Fruit fly (Drosophila melanogaster) whole organism, pupa: ENCODE results near the gene CG4820.

Experiments used
- CG10348 ChIP-seq: fragments of 200-800 bp; sonication (Bioruptor generic); IDR thresholded peaks from 2 replicates; pipeline ENCODE4 v1.3.6; 2022; ENCODE audit warnings: missing biosample characterization, missing genetic modification characterization
- CG12605 ChIP-seq: fragments of 200-800 bp; sonication (Bioruptor generic); IDR thresholded peaks from 2 replicates; pipeline ENCODE4 v1.3.6; 2022; ENCODE audit warnings: missing biosample characterization, missing genetic modification characterization
- CG13204 ChIP-seq: fragments of 200-800 bp; sonication (Bioruptor generic); optimal IDR thresholded peaks from 2 replicates; lab custom pipeline; 2018; ENCODE audit warnings: missing biosample characterization, mild to moderate bottlenecking, missing genetic modification characterization, moderate library complexity
- CG14655 ChIP-seq: fragments of 200-800 bp; sonication (Bioruptor generic); optimal IDR thresholded peaks from 3 replicates; lab custom pipeline; 2017; ENCODE audit warnings: mild to moderate bottlenecking, missing biosample characterization, missing genetic modification reagents, missing genetic modification characterization
- CG15710 ChIP-seq: fragments of 200-800 bp; sonication (Bioruptor generic); optimal IDR thresholded peaks from 2 replicates; lab custom pipeline; 2018; ENCODE audit warnings: missing biosample characterization, mild to moderate bottlenecking, missing genetic modification characterization, moderate library complexity
- CG17806 ChIP-seq: fragments of 200-800 bp; sonication (Bioruptor generic); optimal IDR thresholded peaks from 2 replicates; lab custom pipeline; 2018; ENCODE audit warnings: missing biosample characterization, mild to moderate bottlenecking, missing genetic modification characterization, moderate library complexity
- CG32121 ChIP-seq: fragments of 200-800 bp; sonication (Bioruptor generic); IDR thresholded peaks from 2 replicates; pipeline ENCODE4 v1.3.6; 2022; ENCODE audit warnings: missing biosample characterization, missing genetic modification characterization
- CG34367 ChIP-seq: fragments of 200-800 bp; sonication (Bioruptor generic); optimal IDR thresholded peaks from 2 replicates; lab custom pipeline; 2018; ENCODE audit warnings: missing biosample characterization, mild to moderate bottlenecking, missing genetic modification characterization
- CG4496 ChIP-seq: fragments of 200-800 bp; sonication (Bioruptor generic); IDR thresholded peaks from 3 replicates; pipeline ENCODE4 v1.3.6; 2022; ENCODE audit warnings: missing biosample characterization, missing genetic modification characterization
- CG8159 ChIP-seq: fragments of 200-800 bp; sonication (Bioruptor generic); optimal IDR thresholded peaks from 3 replicates; lab custom pipeline; 2018; ENCODE audit warnings: missing biosample characterization, mild to moderate bottlenecking, missing genetic modification characterization, moderate library complexity
- CG8301 ChIP-seq: fragments of 200-800 bp; sonication (Bioruptor generic); optimal IDR thresholded peaks from 2 replicates; lab custom pipeline; 2018; ENCODE audit warnings: missing biosample characterization, mild to moderate bottlenecking, missing genetic modification characterization
- CG9948 ChIP-seq: fragments of 200-800 bp; sonication (Bioruptor generic); optimal IDR thresholded peaks from 2 replicates; lab custom pipeline; 2018; ENCODE audit warnings: missing biosample characterization, mild to moderate bottlenecking, missing genetic modification characterization, moderate library complexity
- D1 ChIP-seq: fragments of 200-800 bp; sonication (Bioruptor generic); optimal IDR thresholded peaks from 2 replicates; lab custom pipeline; 2018; ENCODE audit warnings: missing biosample characterization, mild to moderate bottlenecking, missing genetic modification characterization, moderate library complexity
- EcR ChIP-seq: fragments of 200-800 bp; sonication (Bioruptor generic); optimal IDR thresholded peaks from 3 replicates; lab custom pipeline; 2019; ENCODE audit warnings: missing biosample characterization, missing genetic modification characterization, mild to moderate bottlenecking, moderate library complexity, missing genetic modification reagents
- Ets98B ChIP-seq: fragments of 200-800 bp; sonication (Bioruptor generic); IDR thresholded peaks from 2 replicates; pipeline ENCODE4 v1.3.6; 2022; ENCODE audit warnings: missing biosample characterization, missing genetic modification characterization
- Pif1A ChIP-seq: fragments of 200-800 bp; sonication (Bioruptor generic); optimal IDR thresholded peaks from 3 replicates; lab custom pipeline; 2016; ENCODE audit warnings: missing biosample characterization, missing genetic modification characterization
- Pif1B ChIP-seq: fragments of 200-800 bp; sonication (Bioruptor generic); optimal IDR thresholded peaks from 3 replicates; lab custom pipeline; 2016; ENCODE audit warnings: missing biosample characterization, missing genetic modification characterization
- Snoo ChIP-seq: fragments of 200-800 bp; sonication (Bioruptor generic); optimal IDR thresholded peaks from 3 replicates; lab custom pipeline; 2017; ENCODE audit warnings: missing biosample characterization, mild to moderate bottlenecking, missing genetic modification characterization, inconsistent platforms
- fd96Ca ChIP-seq: fragments of 200-800 bp; sonication (Bioruptor generic); IDR thresholded peaks from 3 replicates; pipeline ENCODE4 v1.3.6; 2022; ENCODE audit warnings: missing biosample characterization, missing genetic modification characterization
- gl ChIP-seq: fragments of 200-800 bp; sonication (Bioruptor generic); optimal IDR thresholded peaks from 2 replicates; lab custom pipeline; 2018; ENCODE audit warnings: missing biosample characterization, mild to moderate bottlenecking, missing genetic modification characterization
- rn ChIP-seq: fragments of 200-800 bp; sonication (Bioruptor generic); IDR thresholded peaks from 2 replicates; pipeline ENCODE4 v1.3.6; 2022; ENCODE audit warnings: missing biosample characterization, missing genetic modification characterization

Gene CG4820

DNA sequence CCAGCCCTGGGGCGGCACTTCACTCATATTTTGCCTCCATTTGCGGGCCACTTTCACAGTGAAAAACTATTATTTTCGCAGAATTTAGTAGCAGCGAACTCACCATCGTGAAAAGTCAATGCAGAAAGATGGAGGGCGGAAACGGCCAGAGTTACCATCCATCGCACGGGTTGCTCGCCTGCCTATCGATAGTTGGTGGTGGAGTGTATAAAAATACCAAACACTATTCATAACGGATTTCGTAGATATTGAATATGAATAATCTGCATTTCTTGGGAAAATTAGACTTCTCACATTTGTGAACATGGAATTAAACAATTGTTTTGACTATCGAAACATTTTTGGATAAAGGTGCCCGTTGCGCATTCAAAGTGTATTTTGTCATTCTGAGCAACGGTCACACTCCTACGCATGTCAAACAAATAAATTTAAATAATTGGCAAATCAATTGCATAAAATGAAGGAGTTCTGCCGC lies at the start of gene CG4820, which contains the start of gene RpS25:
Gene CG4820, plus strand, starts transcription at position 380 of the 475 bp plus-strand sequence.
Gene RpS25, minus strand, starts transcription at position 132 of the 475 bp plus-strand sequence.
- peak; percentile 87 for TF ChIP-seq CG34367
- peak; percentile 63 for TF ChIP-seq CG8159
- peak; percentile 38 for TF ChIP-seq CG17806 (tag; lab: Kevin White, UChicago)
- TF ChIP-seq Pif1B (GFP tag; lab: Kevin White, UChicago) = peak; percentile 45
- TF ChIP-seq fd96Ca (GFP tag; lab: Robert Waterston, UW) = no peak
- TF ChIP-seq CG12605 (GFP tag; lab: Robert Waterston, UW) = no peak
- peak; percentile 11 for TF ChIP-seq CG9948 (tag; lab: Kevin White, UChicago)
- peak; percentile 51 for TF ChIP-seq Ets98B (GFP tag; lab: Robert Waterston, UW)
- TF ChIP-seq CG4496 = peak; percentile 51; the same call in 1 of the 3 replicates
- peak; percentile 66 for TF ChIP-seq gl (tag; lab: Kevin White, UChicago)
- TF ChIP-seq CG8301 = peak; percentile 48
- peak; percentile 73 for TF ChIP-seq CG15710 (tag; lab: Kevin White, UChicago)
- peak; percentile 92 for TF ChIP-seq Snoo (tag; lab: Kevin White, UChicago)
- no peak for TF ChIP-seq CG10348 (GFP tag; lab: Robert Waterston, UW)

dm6 chr3R:11167931-11168465 lies 48.3 kb upstream of the CG4820 start, which contains the start of gene Ugt35E2:
TSS of gene Ugt35E2 (minus strand) at chr3R:11167981.
- no peak for TF ChIP-seq Pif1B (GFP tag; lab: Kevin White, UChicago)
- TF ChIP-seq Pif1A = no peak
- no peak for TF ChIP-seq CG9948 (tag; lab: Kevin White, UChicago)
- TF ChIP-seq CG32121 = no peak
- TF ChIP-seq Snoo (tag; lab: Kevin White, UChicago) = no peak
- TF ChIP-seq D1 = no peak
- TF ChIP-seq CG17806 (tag; lab: Kevin White, UChicago) = no peak
- TF ChIP-seq CG14655 = no peak
- TF ChIP-seq CG12605 (GFP tag; lab: Robert Waterston, UW) = no peak
- TF ChIP-seq CG8159 = no peak

DNA sequence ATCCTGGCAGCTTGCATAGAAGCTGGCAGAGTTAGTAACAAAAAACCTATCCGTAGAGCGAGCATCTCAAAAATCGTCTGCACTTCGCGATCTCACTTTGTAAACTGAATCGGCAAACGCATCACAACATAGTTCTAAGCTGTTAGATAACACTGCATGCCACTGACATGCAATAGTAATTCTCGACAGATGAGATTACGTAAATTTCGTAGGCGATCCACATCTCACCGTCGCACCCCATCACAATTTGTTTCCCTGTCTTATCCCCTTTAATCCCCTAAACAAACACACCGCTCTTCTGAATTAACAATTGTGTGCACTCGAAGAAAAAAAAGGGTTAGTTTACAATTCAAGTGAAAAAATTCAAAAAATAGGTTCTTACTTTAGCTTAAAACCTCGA lies 46.2 kb upstream of the CG4820 start, which contains the start of gene Ugt35B1:
Gene Ugt35B1, minus strand, starts transcription at position 101 of the 400 bp plus-strand sequence.
- TF ChIP-seq CG13204 (GFP tag; lab: Kevin White, UChicago) = no peak
- TF ChIP-seq CG15710 (tag; lab: Kevin White, UChicago) = no peak
- no peak for TF ChIP-seq EcR (GFP tag; lab: Kevin White, UChicago)
- TF ChIP-seq CG4496 = no peak
- no peak for TF ChIP-seq CG34367
- TF ChIP-seq CG32121 = no peak
- no peak for TF ChIP-seq CG12605 (GFP tag; lab: Robert Waterston, UW)
- TF ChIP-seq CG14655 = no peak
- no peak for TF ChIP-seq Ets98B (GFP tag; lab: Robert Waterston, UW)
- TF ChIP-seq CG8159 = no peak
- no peak for TF ChIP-seq rn (GFP tag; lab: Robert Waterston, UW)
- TF ChIP-seq Snoo (tag; lab: Kevin White, UChicago) = no peak
- no peak for TF ChIP-seq D1
- TF ChIP-seq Pif1B (GFP tag; lab: Kevin White, UChicago) = no peak
- no peak for TF ChIP-seq CG9948 (tag; lab: Kevin White, UChicago)
- no peak for TF ChIP-seq CG8301

DNA sequence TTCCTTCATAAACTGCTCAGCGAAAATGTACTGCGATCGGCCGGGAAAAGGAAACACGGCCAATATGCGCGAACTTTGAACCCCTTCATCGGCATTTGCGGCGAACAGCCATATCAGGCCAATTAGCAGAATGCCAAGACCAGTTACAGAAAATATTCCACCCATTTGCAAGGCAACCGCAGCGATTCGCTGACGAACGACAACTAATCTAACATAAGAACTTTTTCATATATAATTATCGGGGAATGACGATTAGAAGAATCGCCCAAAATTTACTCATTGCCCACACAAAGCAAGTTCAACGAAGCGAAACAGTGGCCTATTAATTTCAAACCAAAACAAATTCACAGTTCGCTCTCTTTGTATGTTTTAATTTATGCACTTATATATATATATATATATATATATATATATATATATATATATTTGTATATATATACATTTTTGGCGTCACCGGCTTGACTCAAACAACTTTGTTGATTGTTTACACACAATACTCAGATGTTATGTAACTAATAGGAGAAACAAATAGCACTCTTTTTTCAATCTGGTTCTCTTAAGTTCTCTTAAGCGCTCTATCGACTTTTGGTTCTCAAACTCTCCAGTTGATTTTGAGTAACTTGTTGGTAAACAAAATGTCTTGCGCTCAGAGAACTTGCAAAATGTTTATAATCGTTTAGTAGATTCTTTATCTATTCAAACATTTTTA lies 43.7 kb upstream of the CG4820 start, which contains the start of gene Ugt35A1:
Gene Ugt35A1, minus strand, starts transcription at position 205 of the 709 bp plus-strand sequence.
- TF ChIP-seq CG15710 (tag; lab: Kevin White, UChicago) (no peak), CG32121 (no peak), Pif1A (no peak), CG10348 (GFP tag; lab: Robert Waterston, UW) (no peak), Snoo (tag; lab: Kevin White, UChicago) (no peak), fd96Ca (GFP tag; lab: Robert Waterston, UW) (no peak), D1 (no peak), gl (tag; lab: Kevin White, UChicago) (no peak), CG14655 (no peak), Ets98B (GFP tag; lab: Robert Waterston, UW) (no peak), CG8301 (no peak), rn (GFP tag; lab: Robert Waterston, UW) (no peak), CG12605 (GFP tag; lab: Robert Waterston, UW) (no peak), CG8159 (no peak), CG17806 (tag; lab: Kevin White, UChicago) (no peak)

- TF ChIP-seq Ets98B (GFP tag; lab: Robert Waterston, UW) (no peak), CG34367 (no peak), EcR (GFP tag; lab: Kevin White, UChicago) (no peak), CG8301 (no peak), CG8159 (no peak), CG17806 (tag; lab: Kevin White, UChicago) (no peak), CG32121 (no peak), CG13204 (GFP tag; lab: Kevin White, UChicago) (no peak)
Measured at dm6 chr3R:11173169-11173506, 43.2 kb upstream of the CG4820 start.

DNA sequence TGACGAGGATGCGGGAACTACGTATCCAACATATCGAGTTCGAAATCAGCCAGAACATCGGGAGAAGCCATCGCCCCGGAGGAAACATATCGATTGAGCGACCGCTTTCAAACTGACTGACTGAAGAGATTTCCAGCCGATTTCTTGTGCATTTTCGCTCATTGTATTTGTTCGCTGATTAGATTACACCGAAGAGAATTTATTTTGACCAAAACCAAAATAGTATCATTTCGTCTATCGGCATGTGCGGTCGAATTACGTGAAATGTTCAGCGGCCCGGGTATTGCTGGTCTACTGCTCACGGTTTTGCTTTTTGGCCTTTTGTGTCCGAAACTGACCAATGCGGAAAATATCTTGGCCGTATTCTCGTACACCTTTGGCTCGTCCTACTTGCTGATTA lies 41.0 kb upstream of the CG4820 start, which contains the start of the genes Ugt304A1 and Ugt303A1:
Gene Ugt304A1, minus strand, starts transcription at position 101 of the 400 bp plus-strand sequence.
Gene Ugt303A1, plus strand, starts transcription at position 222 of the 400 bp plus-strand sequence.
- TF ChIP-seq CG4496 = no peak
- no peak for TF ChIP-seq CG17806 (tag; lab: Kevin White, UChicago)
- no peak for TF ChIP-seq Pif1A
- TF ChIP-seq Ets98B (GFP tag; lab: Robert Waterston, UW) = no peak
- TF ChIP-seq gl (tag; lab: Kevin White, UChicago) = no peak
- no peak for TF ChIP-seq CG9948 (tag; lab: Kevin White, UChicago)
- no peak for TF ChIP-seq CG34367
- TF ChIP-seq fd96Ca (GFP tag; lab: Robert Waterston, UW) = no peak
- no peak for TF ChIP-seq CG8159
- no peak for TF ChIP-seq EcR (GFP tag; lab: Kevin White, UChicago)
- no peak for TF ChIP-seq Snoo (tag; lab: Kevin White, UChicago)
- no peak for TF ChIP-seq CG13204 (GFP tag; lab: Kevin White, UChicago)
- TF ChIP-seq CG8301 = no peak
- no peak for TF ChIP-seq CG32121
